Fruit fly (Drosophila melanogaster) whole organism, embryonic: ENCODE data around the gene AIMP2.

ENCODE experiments used
- ATbp ChIP-seq: fragments of 200-800 bp; sonication (Bioruptor generic); optimal IDR thresholded peaks from 2 replicates; lab custom pipeline; 2017; ENCODE audit warnings: missing biosample characterization, mild to moderate bottlenecking, missing genetic modification characterization, missing genetic modification reagents
- B-H2 ChIP-seq: fragments of 200-800 bp; sonication (Bioruptor generic); optimal IDR thresholded peaks from 2 replicates; lab custom pipeline; 2018; ENCODE audit warnings: missing biosample characterization, mild to moderate bottlenecking, missing genetic modification characterization
- CG10431 ChIP-seq: fragments of 200-800 bp; sonication (Bioruptor generic); optimal IDR thresholded peaks from 3 replicates; lab custom pipeline; 2018; ENCODE audit warnings: missing biosample characterization, mild to moderate bottlenecking, missing genetic modification characterization
- CG10979 ChIP-seq: fragments of 200-800 bp; sonication (Bioruptor generic); optimal IDR thresholded peaks from 2 replicates; lab custom pipeline; 2018; ENCODE audit warnings: missing biosample characterization, mild to moderate bottlenecking, missing genetic modification characterization, moderate library complexity
- CG13123 ChIP-seq: fragments of 200-800 bp; sonication (Bioruptor generic); optimal IDR thresholded peaks from 2 replicates; lab custom pipeline; 2016; ENCODE audit warnings: missing biosample characterization, missing genetic modification characterization
- CG14050 ChIP-seq: fragments of 200-800 bp; sonication (Bioruptor generic); IDR thresholded peaks from 3 replicates; pipeline ENCODE4 v1.3.6; 2022; ENCODE audit warnings: missing biosample characterization, missing genetic modification characterization
- CG1529 ChIP-seq: fragments of 200-800 bp; sonication (Bioruptor generic); optimal IDR thresholded peaks from 3 replicates; lab custom pipeline; 2018; ENCODE audit warnings: missing biosample characterization, missing genetic modification characterization
- CG15479 ChIP-seq: fragments of 200-800 bp; sonication (Bioruptor generic); optimal IDR thresholded peaks from 3 replicates; lab custom pipeline; 2019; ENCODE audit warnings: missing biosample characterization, mild to moderate bottlenecking, missing genetic modification characterization, moderate library complexity
- CG1603 ChIP-seq: fragments of 200-800 bp; sonication (Bioruptor generic); optimal IDR thresholded peaks from 2 replicates; lab custom pipeline; 2019; ENCODE audit warnings: missing biosample characterization, mild to moderate bottlenecking, missing genetic modification characterization, moderate library complexity
- CG17361 ChIP-seq: fragments of 200-800 bp; sonication (Bioruptor generic); IDR thresholded peaks from 3 replicates; pipeline ENCODE4 v1.3.6; 2022; ENCODE audit warnings: missing biosample characterization, missing genetic modification characterization
- CG18011 ChIP-seq: fragments of 200-800 bp; sonication (Bioruptor generic); optimal IDR thresholded peaks from 2 replicates; lab custom pipeline; 2017; ENCODE audit warnings: missing biosample characterization, missing genetic modification characterization, mild to moderate bottlenecking, moderate library complexity, missing genotype
- CG18619 ChIP-seq: fragments of 200-800 bp; sonication (Bioruptor generic); optimal IDR thresholded peaks from 3 replicates; lab custom pipeline; 2017; ENCODE audit warnings: missing biosample characterization, mild to moderate bottlenecking, missing genetic modification characterization
- CG31224 ChIP-seq: fragments of 200-800 bp; sonication (Bioruptor generic); IDR thresholded peaks from 2 replicates; pipeline ENCODE4 v1.3.6; 2022; ENCODE audit warnings: missing biosample characterization, missing genetic modification characterization
- CG32532 ChIP-seq: fragments of 200-800 bp; sonication (Bioruptor generic); IDR thresholded peaks from 2 replicates; pipeline ENCODE4 v1.3.6; 2022; ENCODE audit warnings: missing biosample characterization, missing genetic modification characterization
- CG3726 ChIP-seq: fragments of 200-800 bp; sonication (Bioruptor generic); IDR thresholded peaks from 3 replicates; pipeline ENCODE4, ENCODE4 v1.3.6; 2022; ENCODE audit warnings: missing biosample characterization, missing genetic modification characterization
- CG3847 ChIP-seq: fragments of 200-800 bp; sonication (Bioruptor generic); IDR thresholded peaks from 2 replicates; pipeline ENCODE4 v1.3.6; 2022; ENCODE audit warnings: missing biosample characterization, missing genetic modification characterization
- CG3995 ChIP-seq: fragments of 200-800 bp; sonication (Bioruptor generic); optimal IDR thresholded peaks from 3 replicates; lab custom pipeline; 2016; ENCODE audit warnings: missing biosample characterization, missing genetic modification characterization
- CG4820 ChIP-seq: fragments of 200-800 bp; sonication (Bioruptor generic); optimal IDR thresholded peaks from 3 replicates; lab custom pipeline; 2016; ENCODE audit warnings: missing biosample characterization, missing genetic modification characterization
- CG6654 ChIP-seq: fragments of 200-800 bp; sonication (Bioruptor generic); optimal IDR thresholded peaks from 2 replicates; lab custom pipeline; 2017; ENCODE audit warnings: missing biosample characterization, mild to moderate bottlenecking, missing genetic modification characterization
- CG8290 ChIP-seq, 3 experiments: fragments of 200-800 bp; sonication (Bioruptor generic); optimal IDR thresholded peaks; 2 replicates each; lab custom pipeline; 2016 to 2019; ENCODE audit warnings: missing biosample characterization in 3 of 3, missing genetic modification characterization in 3 of 3, mild to moderate bottlenecking in 2 of 3, moderate library complexity in 1 of 3
- CG8388 ChIP-seq: fragments of 200-800 bp; sonication (Bioruptor generic); optimal IDR thresholded peaks from 2 replicates; lab custom pipeline; 2019; ENCODE audit warnings: missing biosample characterization, mild to moderate bottlenecking, missing genetic modification characterization, moderate library complexity
- CG8924 ChIP-seq: fragments of 200-800 bp; optimal IDR thresholded peaks from 3 replicates; lab custom pipeline; 2019; ENCODE audit warnings: missing biosample characterization, mild to moderate bottlenecking, missing genetic modification characterization, moderate library complexity
- Gug ChIP-seq: fragments of 200-800 bp; sonication (Bioruptor generic); IDR thresholded peaks from 4 replicates; pipeline ENCODE4 v1.3.6; 2022; ENCODE audit warnings: missing biosample characterization, missing genetic modification characterization
- Lhr ChIP-seq: fragments of 200-800 bp; sonication (Bioruptor generic); optimal IDR thresholded peaks from 3 replicates; lab custom pipeline; 2017; ENCODE audit warnings: mild to moderate bottlenecking, missing biosample characterization, missing genetic modification reagents, missing genetic modification characterization
- MESR4 ChIP-seq: fragments of 200-800 bp; sonication (Bioruptor generic); optimal IDR thresholded peaks from 2 replicates; lab custom pipeline; 2018; ENCODE audit warnings: missing biosample characterization, mild to moderate bottlenecking, missing genetic modification characterization, moderate library complexity
- Sin3A ChIP-seq: fragments of >200 bp; optimal IDR thresholded peaks from 2 replicates; lab custom pipeline; 2018
- Sox100B ChIP-seq: fragments of 200-800 bp; sonication (Bioruptor generic); optimal IDR thresholded peaks from 3 replicates; lab custom pipeline; 2018; ENCODE audit warnings: missing biosample characterization, mild to moderate bottlenecking, missing genetic modification characterization
- ab ChIP-seq: fragments of 200-800 bp; sonication (Bioruptor generic); optimal IDR thresholded peaks from 2 replicates; lab custom pipeline; 2016; ENCODE audit warnings: missing biosample characterization, missing genetic modification characterization
- ap ChIP-seq: fragments of 200-800 bp; sonication (Bioruptor generic); IDR thresholded peaks from 2 replicates; pipeline ENCODE4 v1.3.6; 2022; ENCODE audit warnings: missing biosample characterization, missing genetic modification characterization
- ase ChIP-seq: fragments of 200-800 bp; sonication (Bioruptor generic); IDR thresholded peaks from 3 replicates; pipeline ENCODE4 v1.3.6; 2022; ENCODE audit warnings: missing biosample characterization, missing genetic modification characterization
- bcd ChIP-seq: fragments of 200-800 bp; sonication (Bioruptor generic); optimal IDR thresholded peaks from 2 replicates; lab custom pipeline; 2017; ENCODE audit warnings: missing biosample characterization, mild to moderate bottlenecking, missing genetic modification characterization
- br ChIP-seq: fragments of >200 bp; optimal IDR thresholded peaks from 2 replicates; lab custom pipeline; 2017
- cad ChIP-seq: fragments of >200 bp; optimal IDR thresholded peaks from 2 replicates; lab custom pipeline; 2017; ENCODE audit warnings: missing biosample characterization, missing genetic modification characterization
- corto ChIP-seq: fragments of 200-800 bp; sonication (Bioruptor generic); optimal IDR thresholded peaks from 2 replicates; lab custom pipeline; 2016; ENCODE audit warnings: missing biosample characterization, mild to moderate bottlenecking, missing genetic modification characterization, moderate library complexity
- da ChIP-seq: fragments of 200-800 bp; sonication (Bioruptor generic); optimal IDR thresholded peaks from 2 replicates; lab custom pipeline; 2016; ENCODE audit warnings: missing biosample characterization, missing genetic modification characterization
- eyg ChIP-seq: fragments of 200-800 bp; sonication (Bioruptor generic); optimal IDR thresholded peaks from 3 replicates; lab custom pipeline; 2016; ENCODE audit warnings: missing biosample characterization, missing genetic modification characterization
- lov ChIP-seq, 2 experiments: fragments of 200-800 bp in 1 of 2; fragments of >200 bp in 1 of 2; sonication (Bioruptor generic) in 1 of 2; IDR thresholded peaks in 1 of 2; optimal IDR thresholded peaks in 1 of 2; 2 replicates in 1 of 2; 3 replicates in 1 of 2; pipeline versions ENCODE4 v1.3.6 to Lab custom; 2017 to 2022; ENCODE audit warnings: missing biosample characterization in 1 of 2, missing genetic modification characterization in 1 of 2
- odd ChIP-seq: fragments of 200-800 bp; sonication (Bioruptor generic); optimal IDR thresholded peaks from 2 replicates; lab custom pipeline; 2017; ENCODE audit warnings: missing biosample characterization, mild to moderate bottlenecking, missing genetic modification characterization
- pan ChIP-seq, 4 experiments: fragments of >200 bp in 3 of 4; fragments of 200-800 bp in 1 of 4; sonication (Bioruptor generic) in 1 of 4; optimal IDR thresholded peaks in 3 of 4; IDR thresholded peaks in 1 of 4; 2 replicates each; pipeline versions ENCODE4 v1.3.6 to Lab custom; 2017 to 2022; ENCODE audit warnings: missing biosample characterization in 2 of 4, missing genetic modification characterization in 2 of 4, mixed read lengths in 1 of 4
- pzg ChIP-seq: fragments of 200-800 bp; sonication (Bioruptor generic); optimal IDR thresholded peaks from 3 replicates; lab custom pipeline; 2018; ENCODE audit warnings: missing biosample characterization, mild to moderate bottlenecking, missing genetic modification characterization, moderate library complexity
- run ChIP-seq: fragments of 200-800 bp; sonication (Bioruptor generic); optimal IDR thresholded peaks from 3 replicates; lab custom pipeline; 2018; ENCODE audit warnings: missing biosample characterization, mild to moderate bottlenecking, missing genetic modification characterization
- sc ChIP-seq, 3 experiments: fragments of >200 bp in 2 of 3; fragments of 200-800 bp in 1 of 3; sonication (Bioruptor generic) in 1 of 3; optimal IDR thresholded peaks; 2 replicates in 2 of 3; 3 replicates in 1 of 3; lab custom pipeline; 2017; ENCODE audit warnings: mild to moderate bottlenecking in 1 of 3, missing biosample characterization in 1 of 3, missing genetic modification characterization in 1 of 3, missing genetic modification reagents in 1 of 3
- sd ChIP-seq: fragments of 200-800 bp; sonication (Bioruptor generic); optimal IDR thresholded peaks from 3 replicates; lab custom pipeline; 2018; ENCODE audit warnings: missing biosample characterization, mild to moderate bottlenecking, missing genetic modification characterization, moderate library complexity
- sens ChIP-seq: fragments of 200-800 bp; sonication (Bioruptor generic); peaks from one replicate; lab custom pipeline; 2016; ENCODE audit warnings: missing biosample characterization, missing genetic modification characterization
- sqz ChIP-seq: fragments of 200-800 bp; sonication (Bioruptor generic); optimal IDR thresholded peaks from 3 replicates; lab custom pipeline; 2018; ENCODE audit warnings: missing biosample characterization, mild to moderate bottlenecking, missing genetic modification characterization
- tap ChIP-seq: fragments of 200-800 bp; optimal IDR thresholded peaks from 3 replicates; lab custom pipeline; 2019; ENCODE audit warnings: missing biosample characterization, mild to moderate bottlenecking, missing genetic modification characterization, moderate library complexity
- usp ChIP-seq: fragments of >200 bp; optimal IDR thresholded peaks from 2 replicates; lab custom pipeline; 2017; ENCODE audit warnings: missing biosample characterization, missing genetic modification characterization

Gene AIMP2

dm6 chr3L:15544455-15545415 lies 38.7 kb upstream of the AIMP2 start (continued):
- no peak for TF ChIP-seq bcd (GFP tag; lab: Kevin White, UChicago)
- no peak for TF ChIP-seq CG18011 (GFP tag; lab: Kevin White, UChicago)
- no peak for TF ChIP-seq usp (GFP tag; lab: Kevin White, UChicago)
- peak; percentile 41; the same call in 2 of the 3 replicates for TF ChIP-seq CG17361 (GFP tag; lab: Robert Waterston, UW)
- no peak for TF ChIP-seq B-H2 (GFP tag; lab: Kevin White, UChicago)
- no peak for TF ChIP-seq CG31224 (GFP tag; lab: Robert Waterston, UW)
- TF ChIP-seq CG8290 (GFP tag; optimal IDR thresholded peaks at IDR 0.05; lab: Kevin White, UChicago) = no peak
- TF ChIP-seq CG8290 (tag; optimal IDR thresholded peaks at IDR 0.05; lab: Kevin White, UChicago) = no peak
- 0 out of 3 replicates have a peak, but pooled peaks have one; percentile 26 for TF ChIP-seq ase
- TF ChIP-seq CG3726 (GFP tag; lab: Robert Waterston, UW) = no peak
- no peak for TF ChIP-seq eyg
- TF ChIP-seq sc (optimal IDR thresholded peaks at IDR 0.05; lab: Kevin White, UChicago) = no peak
- TF ChIP-seq sc (GFP tag; optimal IDR thresholded peaks at IDR 0.05; lab: Kevin White, UChicago) = no peak
- peak; percentile 31 for TF ChIP-seq CG1603
- TF ChIP-seq CG18619 = no peak
- TF ChIP-seq lov (optimal IDR thresholded peaks at IDR 0.05; lab: Kevin White, UChicago) = no peak
- TF ChIP-seq lov (GFP tag; IDR thresholded peaks at IDR 0.05; lab: Robert Waterston, UW) = 0 out of 3 replicates have a peak, but pooled peaks have one; percentile 32
- TF ChIP-seq CG10431 = no peak
- no peak for TF ChIP-seq CG3995 (GFP tag; lab: Kevin White, UChicago)
- TF ChIP-seq CG1529 (GFP tag; lab: Kevin White, UChicago) = no peak
- TF ChIP-seq pan (optimal IDR thresholded peaks at IDR 0.05; lab: Kevin White, UChicago) = no peak
- TF ChIP-seq pan (GFP tag; optimal IDR thresholded peaks at IDR 0.05 in 1 of 2, IDR thresholded peaks at IDR 0.05 in 1 of 2) = peak in 1 of 2 experiments; percentile 19
- no peak for TF ChIP-seq CG15479 (GFP tag; lab: Kevin White, UChicago)
- TF ChIP-seq CG32532 = no peak
- TF ChIP-seq da = no peak
- no peak for TF ChIP-seq Lhr (GFP tag; lab: Kevin White, UChicago)
- no peak for TF ChIP-seq ap (GFP tag; lab: Robert Waterston, UW)
- TF ChIP-seq ab (GFP tag; lab: Kevin White, UChicago) = no peak
- TF ChIP-seq ATbp = no peak
- no peak for TF ChIP-seq CG6654 (GFP tag; lab: Kevin White, UChicago)
- no peak for TF ChIP-seq Sox100B
- TF ChIP-seq pzg (GFP tag; lab: Kevin White, UChicago) = no peak
- peak; percentile 53 for TF ChIP-seq sd
- no peak for TF ChIP-seq CG3847
- TF ChIP-seq CG8388 (GFP tag; lab: Kevin White, UChicago) = no peak
- no peak for TF ChIP-seq run (tag; lab: Kevin White, UChicago)
- no peak for TF ChIP-seq Sin3A (lab: Kevin White, UChicago)
- peak; percentile 16; the same call in 1 of the 4 replicates for TF ChIP-seq Gug (GFP tag; lab: Robert Waterston, UW)
- TF ChIP-seq corto (GFP tag; lab: Kevin White, UChicago) = no peak
- TF ChIP-seq odd (GFP tag; lab: Kevin White, UChicago) = no peak
- no peak for TF ChIP-seq CG8924 (tag; lab: Kevin White, UChicago)
- no peak for TF ChIP-seq MESR4 (GFP tag; lab: Kevin White, UChicago)
- no peak for TF ChIP-seq tap (tag; lab: Kevin White, UChicago)
- TF ChIP-seq cad = no peak
- TF ChIP-seq CG4820 = no peak
- TF ChIP-seq sens (GFP tag; lab: Kevin White, UChicago) = peak; percentile 66
- TF ChIP-seq CG13123 (GFP tag; lab: Kevin White, UChicago) = no peak
- TF ChIP-seq br (lab: Kevin White, UChicago) = no peak
- peak; percentile 8 for TF ChIP-seq CG10979 (tag; lab: Kevin White, UChicago)
- TF ChIP-seq CG14050 = no peak
- no peak for TF ChIP-seq sqz (GFP tag; lab: Kevin White, UChicago)
